Worm (Caenorhabditis elegans): Measurements from ENCODE around the gene lin-25.

Gene lin-25

DNA sequence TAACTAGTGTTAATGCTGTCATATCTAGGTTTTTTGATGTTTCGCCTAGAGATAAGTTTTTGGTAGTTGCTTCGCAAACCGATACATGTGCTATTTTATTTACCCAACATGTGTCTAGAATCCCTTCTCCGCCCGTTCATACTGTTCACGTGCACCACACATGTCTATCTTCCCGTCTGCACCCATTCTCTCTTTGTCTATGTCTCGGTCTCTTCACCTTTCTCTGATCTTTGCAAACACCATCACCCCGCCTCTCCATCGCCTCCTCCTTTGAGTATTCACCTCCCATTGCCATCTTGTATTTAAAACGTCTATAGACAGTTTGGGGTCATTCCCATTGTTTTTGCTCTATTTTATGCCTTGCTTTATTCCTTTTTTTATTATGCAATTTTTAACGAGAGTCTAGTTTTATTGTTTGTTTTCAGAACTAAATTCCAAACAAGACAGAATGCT is 12.5 kb upstream of the lin-25 start, which contains the start of gene F56H9.2 (continued):
- TF ChIP-seq F55B11.4 (tag; optimal IDR thresholded peaks at IDR 0.05; ENCODE audit: borderline replicate concordance, insufficient read depth): no peak
- peak; percentile 73 for TF ChIP-seq ztf-22 (GFP tag; optimal IDR thresholded peaks at IDR 0.05)
- no peak for TF ChIP-seq B0035.1 (tag; optimal IDR thresholded peaks at IDR 0.05)
- no peak for TF ChIP-seq snpc-1.3 (tag; optimal IDR thresholded peaks at IDR 0.05; ENCODE audit: insufficient read depth)
- TF ChIP-seq F49E8.2 (tag; optimal IDR thresholded peaks at IDR 0.05; ENCODE audit: insufficient read depth): no peak
- no peak for TF ChIP-seq ztf-25 (GFP tag; IDR thresholded peaks at IDR 0.05)
- peak; percentile 67 for TF ChIP-seq K12H6.12 (tag; optimal IDR thresholded peaks at IDR 0.05)
- TF ChIP-seq gei-17 (GFP tag; optimal IDR thresholded peaks at IDR 0.05): no peak
- TF ChIP-seq nfya-2 (GFP tag; IDR thresholded peaks at IDR 0.05): no peak
- peak; percentile 68 for TF ChIP-seq chd-7 (tag; optimal IDR thresholded peaks at IDR 0.05)
- TF ChIP-seq mcd-1 (GFP tag; IDR thresholded peaks at IDR 0.05): peak; percentile 43; the same call in 1 of the 2 replicates
- TF ChIP-seq nfyb-1 (GFP tag; IDR thresholded peaks at IDR 0.05): peak; percentile 73
- no peak for TF ChIP-seq madf-6 (GFP tag; IDR thresholded peaks at IDR 0.05)
- peak in 1 of 3 experiments; percentile 18 for TF ChIP-seq lin-35 (GFP tag; optimal IDR thresholded peaks at IDR 0.05)
- no peak for TF ChIP-seq rec-8 (tag; optimal IDR thresholded peaks at IDR 0.05)
- no peak for TF ChIP-seq egrh-3 (GFP tag; IDR thresholded peaks at IDR 0.05)
- TF ChIP-seq ceh-100 (GFP tag; IDR thresholded peaks at IDR 0.05): no peak
- no peak for TF ChIP-seq sdz-38 (tag; optimal IDR thresholded peaks at IDR 0.05)
- TF ChIP-seq mel-28 (tag; optimal IDR thresholded peaks at IDR 0.05; ENCODE audit: borderline replicate concordance): no peak
- TF ChIP-seq attf-6 (GFP tag; IDR thresholded peaks at IDR 0.05): no peak
- 0 out of 2 replicates have a peak, but pooled peaks have one; percentile 21 for TF ChIP-seq rcor-1 (GFP tag; IDR thresholded peaks at IDR 0.05)
- TF ChIP-seq ekl-4 (GFP tag; IDR thresholded peaks at IDR 0.05): peak; percentile 46; the same call in 1 of the 2 replicates
- peak; percentile 31 for TF ChIP-seq tbp1 (GFP tag; optimal IDR thresholded peaks at IDR 0.05)
- peak; percentile 39; the same call in 1 of the 2 replicates for TF ChIP-seq K11D2.4 (GFP tag; IDR thresholded peaks at IDR 0.05)
- no peak for TF ChIP-seq F39B2.1 (GFP tag; IDR thresholded peaks at IDR 0.05)
- TF ChIP-seq snpc-1.1 (tag; optimal IDR thresholded peaks at IDR 0.05; ENCODE audit: insufficient read depth): no peak
- TF ChIP-seq hlh-12 (tag; optimal IDR thresholded peaks at IDR 0.05): no peak
- no peak for TF ChIP-seq fkh-3 (tag; optimal IDR thresholded peaks at IDR 0.05)
- peak; percentile 67; the same call in 1 of the 2 replicates for TF ChIP-seq C06A6.2 (GFP tag; conservative IDR thresholded peaks at IDR 0.05)
- TF ChIP-seq repo-1 (tag; optimal IDR thresholded peaks at IDR 0.05): no peak
- peak; percentile 76 for TF ChIP-seq ztf-26 (tag; optimal IDR thresholded peaks at IDR 0.05)
- peak; percentile 50; the same call in 1 of the 2 replicates for TF ChIP-seq hsf-1 (GFP tag; IDR thresholded peaks at IDR 0.05)
- TF ChIP-seq nhr-80 (tag; optimal IDR thresholded peaks at IDR 0.05): peak; percentile 52
- no peak for TF ChIP-seq him-1 (tag; optimal IDR thresholded peaks at IDR 0.05)
- no peak for TF ChIP-seq ama-1 (optimal IDR thresholded peaks at IDR 0.05)
- no peak for TF ChIP-seq ama-1 (GFP tag; optimal IDR thresholded peaks at IDR 0.05)
- TF ChIP-seq F22D6.2 (tag; optimal IDR thresholded peaks at IDR 0.05): peak; percentile 82
- TF ChIP-seq F57A8.1 (GFP tag; optimal IDR thresholded peaks at IDR 0.05): no peak
- no peak for TF ChIP-seq aptf-3 (GFP tag; IDR thresholded peaks at IDR 0.05)
- no peak for TF ChIP-seq hmg-20 (GFP tag; IDR thresholded peaks at IDR 0.05)
- TF ChIP-seq cebp-1 (GFP tag; IDR thresholded peaks at IDR 0.05): no peak
- peak; percentile 64 for TF ChIP-seq cebp-1 (tag; optimal IDR thresholded peaks at IDR 0.05)
- TF ChIP-seq egl-18 (GFP tag; IDR thresholded peaks at IDR 0.05): no peak
- TF ChIP-seq ztf-3 (GFP tag; optimal IDR thresholded peaks at IDR 0.05): no peak
